Fruit fly (Drosophila melanogaster): ENCODE measurements around the gene CG43922.

CG43922 gene

DNA sequence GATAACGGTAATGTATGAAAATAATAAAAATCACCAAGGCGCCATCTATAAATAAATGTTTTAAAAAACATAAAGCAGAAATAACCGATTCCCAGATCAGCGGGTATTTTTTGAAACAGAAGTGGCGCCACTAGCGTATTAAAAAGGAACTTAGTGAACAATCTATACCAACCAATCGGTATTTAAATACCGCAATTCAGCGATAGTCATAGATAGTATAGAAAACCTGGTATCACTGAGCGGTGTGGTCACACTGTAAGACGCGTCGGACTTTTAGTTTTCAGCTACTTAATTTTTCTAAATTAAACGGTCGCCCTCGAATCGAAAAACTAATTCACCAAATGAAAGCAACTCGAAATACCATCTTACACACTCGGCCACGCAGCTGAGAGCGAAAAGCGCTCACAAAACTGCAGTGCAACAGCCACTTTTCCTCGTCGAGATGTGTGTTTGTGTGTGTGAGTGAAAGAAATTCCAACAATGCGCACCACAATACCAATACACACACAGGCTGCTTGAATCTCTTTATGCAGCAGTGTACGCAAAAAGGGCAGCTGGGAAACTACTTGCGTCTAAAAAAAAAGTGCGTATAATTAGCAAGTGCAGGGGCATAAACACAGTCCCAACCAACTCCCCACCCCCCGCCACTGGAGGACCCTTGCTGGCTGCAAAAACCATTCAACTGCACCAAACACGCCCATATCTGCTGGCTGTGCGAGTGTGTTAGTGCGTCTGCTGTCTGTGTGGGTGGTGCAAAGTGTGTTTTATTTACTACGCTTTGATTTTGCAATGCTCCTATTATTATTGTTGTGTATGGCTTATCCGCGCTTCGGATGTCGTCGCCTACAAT is 15.2 kb upstream of the CG43922 start, which contains the start of gene PDZ-GEF:
PDZ-GEF (plus strand) TSS at position 232 of the 850 bp plus-strand sequence.
- TF ChIP-seq fru (GFP tag; optimal IDR thresholded peaks at IDR 0.05) (peak; percentile 28), Mio (GFP tag; optimal IDR thresholded peaks at IDR 0.05) (no peak), HLH106 (tag; optimal IDR thresholded peaks at IDR 0.05) (peak; percentile 20), OdsH (GFP tag; optimal IDR thresholded peaks at IDR 0.05) (no peak), brk (GFP tag; optimal IDR thresholded peaks at IDR 0.05) (peak; percentile 7), dl (GFP tag; optimal IDR thresholded peaks at IDR 0.05; ENCODE audit: insufficient read depth in 1 of 2, partially characterized antibody in 2 of 2) (no peak), Abd-B (GFP tag; optimal IDR thresholded peaks at IDR 0.05) (peak; percentile 80), Hr83 (GFP tag; optimal IDR thresholded peaks at IDR 0.05; ENCODE audit: poor library complexity, severe bottlenecking) (peak; percentile 44), pan (optimal IDR thresholded peaks at IDR 0.05) (no peak), Hnf4 (GFP tag; optimal IDR thresholded peaks at IDR 0.05) (peak; percentile 30), sv (GFP tag; optimal IDR thresholded peaks at IDR 0.05) (peak; percentile 37), lola (GFP tag; optimal IDR thresholded peaks at IDR 0.05) (peak; percentile 63), dmrt93B (GFP tag; optimal IDR thresholded peaks at IDR 0.05) (no peak), Rel (GFP tag; optimal IDR thresholded peaks at IDR 0.05) (no peak), Rel (tag; optimal IDR thresholded peaks at IDR 0.05) (no peak), foxo (GFP tag; optimal IDR thresholded peaks at IDR 0.05) (peak in 1 of 2 experiments; percentile 41), Myc (optimal IDR thresholded peaks at IDR 0.05) (peak; percentile 62), Jra (GFP tag; optimal IDR thresholded peaks at IDR 0.05) (no peak), Hr78 (GFP tag; optimal IDR thresholded peaks at IDR 0.05) (peak; percentile 80), h (GFP tag; optimal IDR thresholded peaks at IDR 0.05) (peak; percentile 11), N (GFP tag; optimal IDR thresholded peaks at IDR 0.05) (peak; percentile 85), br (GFP tag; optimal IDR thresholded peaks at IDR 0.05) (no peak), rgr (GFP tag; optimal IDR thresholded peaks at IDR 0.05) (peak; percentile 22), CrebA (GFP tag; optimal IDR thresholded peaks at IDR 0.05; ENCODE audit: borderline replicate concordance) (peak; percentile 6), Dfd (GFP tag; optimal IDR thresholded peaks at IDR 0.05) (no peak)

DNA sequence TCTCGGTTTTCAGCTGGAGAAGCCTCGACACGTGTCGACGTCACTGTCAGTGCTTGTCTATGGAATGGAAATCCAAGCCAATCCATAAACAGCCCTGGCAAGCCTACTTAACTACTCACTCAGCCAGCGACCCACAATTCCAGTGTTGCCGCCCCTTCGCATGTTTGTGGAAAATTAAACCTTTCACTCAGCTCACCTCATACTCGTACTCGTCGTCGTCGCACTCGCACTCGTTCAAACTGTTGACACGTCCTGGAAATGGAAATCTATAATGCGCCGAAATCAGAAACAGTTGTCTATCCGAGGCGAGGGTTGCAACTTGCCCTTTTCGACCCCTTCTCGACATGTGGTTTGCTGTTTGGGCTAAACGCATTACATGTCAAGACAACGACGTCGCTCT is 10.5 kb upstream of the CG43922 start:
- TF ChIP-seq Hr78 (GFP tag; optimal IDR thresholded peaks at IDR 0.05), result no peak
- TF ChIP-seq CG32264 (GFP tag; optimal IDR thresholded peaks at IDR 0.05), result no peak
- TF ChIP-seq GATAd (GFP tag; optimal IDR thresholded peaks at IDR 0.05), result no peak
- no peak for TF ChIP-seq Abd-B (GFP tag; optimal IDR thresholded peaks at IDR 0.05)
- TF ChIP-seq psq (GFP tag; optimal IDR thresholded peaks at IDR 0.05), result no peak
- TF ChIP-seq Vsx2 (GFP tag; optimal IDR thresholded peaks at IDR 0.05; ENCODE audit: partially characterized antibody), result no peak
- no peak for TF ChIP-seq CG9705 (GFP tag; optimal IDR thresholded peaks at IDR 0.05)
- TF ChIP-seq lola (GFP tag; optimal IDR thresholded peaks at IDR 0.05), result no peak
- TF ChIP-seq rgr (GFP tag; optimal IDR thresholded peaks at IDR 0.05), result no peak
- no peak for TF ChIP-seq dl (GFP tag; optimal IDR thresholded peaks at IDR 0.05; ENCODE audit: insufficient read depth in 1 of 2, partially characterized antibody in 2 of 2)
- TF ChIP-seq usp (GFP tag; optimal IDR thresholded peaks at IDR 0.05), result no peak
- TF ChIP-seq CrebA (GFP tag; optimal IDR thresholded peaks at IDR 0.05; ENCODE audit: borderline replicate concordance), result no peak
- no peak for TF ChIP-seq Jra (GFP tag; optimal IDR thresholded peaks at IDR 0.05)
- TF ChIP-seq fru (GFP tag; optimal IDR thresholded peaks at IDR 0.05), result no peak

DNA sequence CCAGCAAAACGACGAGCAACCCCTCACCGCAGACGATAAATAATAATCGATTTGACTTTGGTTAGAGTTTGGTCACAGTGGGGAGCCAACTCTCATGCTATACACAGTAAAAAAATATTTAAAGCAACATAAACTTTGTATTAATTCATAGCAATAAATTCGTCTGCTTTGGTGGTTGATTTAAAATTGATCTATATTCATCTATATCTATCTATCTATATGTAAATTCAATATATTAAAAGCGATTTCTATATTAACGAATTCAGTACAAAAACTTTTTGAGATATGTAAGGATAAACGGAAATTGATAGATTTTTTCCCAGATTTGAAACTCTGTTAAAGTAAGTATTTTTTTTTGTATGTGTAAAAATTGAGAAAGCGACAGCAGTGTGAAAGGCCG is 1.3 kb upstream of the CG43922 start:
- no peak for TF ChIP-seq lola (GFP tag; optimal IDR thresholded peaks at IDR 0.05)

DNA sequence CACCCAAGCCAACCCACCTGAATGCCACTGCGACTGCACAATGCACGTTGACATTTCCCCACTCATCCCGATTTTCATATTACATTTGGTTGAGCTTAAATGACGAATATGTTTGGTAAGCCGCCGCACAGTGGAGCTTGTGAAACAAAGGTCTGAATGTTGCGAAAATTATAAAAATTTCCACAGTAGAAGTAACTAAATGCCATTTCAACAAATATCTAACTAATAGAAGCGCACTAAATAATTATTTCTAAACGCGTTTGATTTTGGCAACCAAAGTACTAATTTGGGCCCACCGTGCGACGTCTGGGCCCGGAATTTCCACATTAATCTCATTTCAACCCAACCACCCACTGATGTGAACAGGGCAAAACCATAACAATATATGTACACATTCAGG is 1.7 kb downstream of the CG43922 start:
- TF ChIP-seq OdsH (GFP tag; optimal IDR thresholded peaks at IDR 0.05) (peak; percentile 1), HLH106 (tag; optimal IDR thresholded peaks at IDR 0.05) (peak; percentile 35), CrebA (GFP tag; optimal IDR thresholded peaks at IDR 0.05; ENCODE audit: borderline replicate concordance) (no peak), woc (GFP tag; optimal IDR thresholded peaks at IDR 0.05) (no peak), br (GFP tag; optimal IDR thresholded peaks at IDR 0.05) (peak; percentile 34), foxo (GFP tag; optimal IDR thresholded peaks at IDR 0.05) (peak in 1 of 2 experiments; percentile 39), Sp1 (GFP tag; optimal IDR thresholded peaks at IDR 0.05) (peak; percentile 32), h (GFP tag; optimal IDR thresholded peaks at IDR 0.05) (peak; percentile 41), rgr (GFP tag; optimal IDR thresholded peaks at IDR 0.05) (peak; percentile 34), brk (GFP tag; optimal IDR thresholded peaks at IDR 0.05) (no peak), Hr83 (GFP tag; optimal IDR thresholded peaks at IDR 0.05; ENCODE audit: poor library complexity, severe bottlenecking) (no peak), Dif (GFP tag; optimal IDR thresholded peaks at IDR 0.05; ENCODE audit: partially characterized antibody) (no peak), fru (GFP tag; optimal IDR thresholded peaks at IDR 0.05) (peak; percentile 51), GATAd (GFP tag; optimal IDR thresholded peaks at IDR 0.05) (no peak), ey (GFP tag; optimal IDR thresholded peaks at IDR 0.05) (peak; percentile 21)

Measured in whole organism, wandering third instar larva.